Fruit fly (Drosophila melanogaster): Measurements from ENCODE around the gene CG3792.

CG3792 gene

dm6 chr2L:5004677-5005463 is 27.8 kb downstream of the CG3792 start (continued):
- peak; percentile 93 for TF ChIP-seq CG15011 (GFP tag; optimal IDR thresholded peaks at IDR 0.05)
- peak; percentile 78 for TF ChIP-seq CG4617 (GFP tag; optimal IDR thresholded peaks at IDR 0.05; ENCODE audit: borderline replicate concordance)
- TF ChIP-seq ac (GFP tag; optimal IDR thresholded peaks at IDR 0.05), result peak; percentile 27
- TF ChIP-seq kni (GFP tag; optimal IDR thresholded peaks at IDR 0.05), result peak; percentile 47
- TF ChIP-seq Gsc (GFP tag; IDR thresholded peaks at IDR 0.05), result peak; percentile 88
- TF ChIP-seq fru (optimal IDR thresholded peaks at IDR 0.05), result no peak
- peak; percentile 97 for TF ChIP-seq lilli (GFP tag; optimal IDR thresholded peaks at IDR 0.05)
- TF ChIP-seq mld (GFP tag; IDR thresholded peaks at IDR 0.05; ENCODE audit: partially characterized antibody), result no peak
- TF ChIP-seq CG12219 (GFP tag; optimal IDR thresholded peaks at IDR 0.05), result peak; percentile 91
- peak; percentile 44 for TF ChIP-seq TFAM (GFP tag; optimal IDR thresholded peaks at IDR 0.05)
- TF ChIP-seq MTF-1 (GFP tag; optimal IDR thresholded peaks at IDR 0.05; ENCODE audit: borderline replicate concordance), result peak; percentile 76
- TF ChIP-seq MBD-R2 (GFP tag; IDR thresholded peaks at IDR 0.05), result peak; percentile 89
- TF ChIP-seq Gug (GFP tag; IDR thresholded peaks at IDR 0.05), result peak; percentile 97
- TF ChIP-seq sna (GFP tag; IDR thresholded peaks at IDR 0.05; ENCODE audit: partially characterized antibody), result 0 out of 2 replicates have a peak, but pooled peaks have one; percentile 13
- TF ChIP-seq ems (GFP tag; optimal IDR thresholded peaks at IDR 0.05), result peak; percentile 94
- peak; percentile 93 for TF ChIP-seq CG32767 (GFP tag; IDR thresholded peaks at IDR 0.05)
- peak; percentile 95 for TF ChIP-seq CG6689 (GFP tag; IDR thresholded peaks at IDR 0.05)
- TF ChIP-seq tin (GFP tag; optimal IDR thresholded peaks at IDR 0.05), result peak; percentile 97
- peak; percentile 87 for TF ChIP-seq Sox100B (GFP tag; optimal IDR thresholded peaks at IDR 0.05)
- peak; percentile 80 for TF ChIP-seq CG7928 (GFP tag; optimal IDR thresholded peaks at IDR 0.05)
- TF ChIP-seq CG11696 (GFP tag; IDR thresholded peaks at IDR 0.05), result peak; percentile 85
- TF ChIP-seq onecut (GFP tag; IDR thresholded peaks at IDR 0.05), result peak; percentile 86
- TF ChIP-seq zen2 (GFP tag; IDR thresholded peaks at IDR 0.05; ENCODE audit: partially characterized antibody), result no peak
- TF ChIP-seq tgo (GFP tag; IDR thresholded peaks at IDR 0.05), result peak; percentile 95
- peak; percentile 98 for TF ChIP-seq Ada2b (GFP tag; IDR thresholded peaks at IDR 0.05)
- TF ChIP-seq zf30C (GFP tag; optimal IDR thresholded peaks at IDR 0.05), result no peak
- peak; percentile 95 for TF ChIP-seq CG17328 (GFP tag; IDR thresholded peaks at IDR 0.05)
- TF ChIP-seq CG7556 (GFP tag; optimal IDR thresholded peaks at IDR 0.05), result peak; percentile 96
- TF ChIP-seq CG34376 (GFP tag; optimal IDR thresholded peaks at IDR 0.05), result peak; percentile 97
- TF ChIP-seq gfzf (GFP tag; optimal IDR thresholded peaks at IDR 0.05), result peak; percentile 11
- peak; percentile 90 for TF ChIP-seq CG9437 (GFP tag; optimal IDR thresholded peaks at IDR 0.05)
- TF ChIP-seq dpn (GFP tag; optimal IDR thresholded peaks at IDR 0.05), result peak; percentile 95 to 96
- TF ChIP-seq CG17568 (GFP tag; optimal IDR thresholded peaks at IDR 0.05), result peak; percentile 90
- peak; percentile 92 for TF ChIP-seq slp2 (GFP tag; optimal IDR thresholded peaks at IDR 0.05)
- TF ChIP-seq Doc2 (GFP tag; IDR thresholded peaks at IDR 0.05), result peak; percentile 81
- TF ChIP-seq CG2120 (GFP tag; optimal IDR thresholded peaks at IDR 0.05), result peak; percentile 99
- TF ChIP-seq CG12071 (GFP tag; optimal IDR thresholded peaks at IDR 0.05), result peak; percentile 93
- TF ChIP-seq Sin3A (optimal IDR thresholded peaks at IDR 0.05), result no peak
- TF ChIP-seq CG7839 (tag; optimal IDR thresholded peaks at IDR 0.05), result peak; percentile 95
- peak; percentile 87 for TF ChIP-seq sima (GFP tag; optimal IDR thresholded peaks at IDR 0.05)
- peak; percentile 91 for TF ChIP-seq NK7.1 (GFP tag; optimal IDR thresholded peaks at IDR 0.05)
- TF ChIP-seq zfh1 (GFP tag; IDR thresholded peaks at IDR 0.05), result peak; percentile 95
- TF ChIP-seq oc (tag; optimal IDR thresholded peaks at IDR 0.05), result peak; percentile 94
- peak; percentile 99 for TF ChIP-seq Med (GFP tag)
- TF ChIP-seq nmo (GFP tag; optimal IDR thresholded peaks at IDR 0.05), result peak; percentile 92
- TF ChIP-seq lola (GFP tag; optimal IDR thresholded peaks at IDR 0.05), result peak in 1 of 3 experiments; percentile 80
- TF ChIP-seq CG30020 (tag; optimal IDR thresholded peaks at IDR 0.05), result peak; percentile 61
- TF ChIP-seq Pdp1 (GFP tag; optimal IDR thresholded peaks at IDR 0.05), result peak; percentile 94 to 96
- peak; percentile 99 for TF ChIP-seq grau (tag; optimal IDR thresholded peaks at IDR 0.05)
